Worm (Caenorhabditis elegans) whole organism, late embryonic: Measurements from ENCODE around the gene brap-2.

Experiments used
- ahr-1 ChIP-seq: sonication (generic microtip); optimal IDR thresholded peaks from 2 replicates; lab custom pipeline; 2016; ENCODE audit warnings: missing genetic modification characterization, missing compliant biosample characterization
- ama-1 ChIP-seq: fragments of 150-350 bp; optimal IDR thresholded peaks from 2 replicates; lab custom pipeline; 2014
- ceh-2 ChIP-seq: sonication (generic microtip); optimal IDR thresholded peaks from 2 replicates; lab custom pipeline; 2016; ENCODE audit warnings: missing genotype, missing genetic modification characterization, missing compliant biosample characterization
- ets-4 ChIP-seq: sonication (generic microtip); optimal IDR thresholded peaks from 2 replicates; lab custom pipeline; 2016; ENCODE audit warnings: missing genetic modification characterization, missing compliant biosample characterization
- hlh-15 ChIP-seq: sonication (generic microtip); optimal IDR thresholded peaks from 2 replicates; lab custom pipeline; 2016; ENCODE audit warnings: missing genetic modification characterization, missing compliant biosample characterization
- nhr-11 ChIP-seq: fragments of 150-350 bp; optimal IDR thresholded peaks from 2 replicates; lab custom pipeline; 2014; ENCODE audit warnings: missing biosample characterization, missing genetic modification characterization
- pha-4 ChIP-seq: fragments of 150-350 bp; optimal IDR thresholded peaks from 2 replicates; lab custom pipeline; 2018; ENCODE audit warnings: missing biosample characterization, missing genetic modification reagents, missing genetic modification characterization
- syd-9 ChIP-seq: sonication (generic microtip); optimal IDR thresholded peaks from 2 replicates; lab custom pipeline; 2016; ENCODE audit warnings: mild to moderate bottlenecking, missing genetic modification characterization, moderate library complexity, missing compliant biosample characterization
- unc-55 ChIP-seq: sonication (generic microtip); optimal IDR thresholded peaks from 2 replicates; lab custom pipeline; 2017; ENCODE audit warnings: missing biosample characterization, missing genetic modification reagents, missing genetic modification characterization

DNA sequence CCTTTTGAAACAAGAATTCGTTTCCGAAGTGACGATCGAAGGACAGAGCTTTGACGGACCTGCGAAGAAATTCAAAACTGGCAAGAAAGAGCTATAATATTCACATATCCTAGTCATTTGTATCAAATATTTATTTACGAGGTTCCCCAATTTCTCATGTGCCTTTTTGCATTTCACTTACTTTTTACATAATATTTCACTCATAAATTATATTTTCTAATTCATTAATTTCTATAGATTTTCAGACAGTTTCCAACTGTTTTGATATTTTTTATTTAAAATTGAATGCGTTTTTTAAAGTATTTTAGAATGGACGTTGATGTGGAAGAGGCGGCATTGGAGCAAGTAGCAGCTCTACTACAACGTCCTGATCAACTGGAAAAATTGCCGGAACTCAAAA, 33.7 kb downstream of the brap-2 start, which contains the start of gene sec-6:
- no peak for TF ChIP-seq pha-4
- TF ChIP-seq ets-4, result no peak
- no peak for TF ChIP-seq ama-1
- TF ChIP-seq syd-9 (tag; lab: Kevin White, UChicago), result no peak
- no peak for TF ChIP-seq nhr-11 (tag; lab: Kevin White, UChicago)
- TF ChIP-seq unc-55 (GFP tag; lab: Kevin White, UChicago), result no peak
- no peak for TF ChIP-seq ceh-2
- TF ChIP-seq hlh-15 (tag; lab: Kevin White, UChicago), result no peak
- no peak for TF ChIP-seq ahr-1
